Fruit fly (Drosophila melanogaster) whole organism, embryonic: ENCODE data around the gene CG13258.
A peak's percentile ranks its signal among the peaks of the same experiment; 100 is the strongest.

Source experiments
- Ada2b ChIP-seq: fragments of 200-800 bp; sonication (Bioruptor generic); IDR thresholded peaks from 2 replicates; pipeline ENCODE4 v1.3.6; 2022; ENCODE audit warnings: missing biosample characterization, missing genetic modification characterization
- Atf-2 ChIP-seq: fragments of 200-800 bp; sonication (Bioruptor generic); optimal IDR thresholded peaks from 2 replicates; lab custom pipeline; 2016; ENCODE audit warnings: missing biosample characterization, missing genetic modification characterization
- CG10267 ChIP-seq: fragments of 200-800 bp; sonication (Bioruptor generic); optimal IDR thresholded peaks from 2 replicates; lab custom pipeline; 2018; ENCODE audit warnings: missing biosample characterization, mild to moderate bottlenecking, missing genetic modification characterization, moderate library complexity
- CG14014 ChIP-seq: fragments of 200-800 bp; sonication (Bioruptor generic); IDR thresholded peaks from 2 replicates; pipeline ENCODE4 v1.3.6; 2022; ENCODE audit warnings: missing biosample characterization, missing genetic modification characterization
- CG14965 ChIP-seq: fragments of 200-800 bp; sonication (Bioruptor generic); optimal IDR thresholded peaks from 2 replicates; lab custom pipeline; 2016; ENCODE audit warnings: missing biosample characterization, missing genetic modification characterization, borderline replicate concordance
- CG15073 ChIP-seq: fragments of 200-800 bp; sonication (Bioruptor generic); optimal IDR thresholded peaks from 2 replicates; lab custom pipeline; 2016; ENCODE audit warnings: missing biosample characterization, missing genetic modification characterization
- CG15479 ChIP-seq: fragments of 200-800 bp; sonication (Bioruptor generic); optimal IDR thresholded peaks from 3 replicates; lab custom pipeline; 2019; ENCODE audit warnings: missing biosample characterization, mild to moderate bottlenecking, missing genetic modification characterization, moderate library complexity
- CG16779 ChIP-seq: fragments of 200-800 bp; sonication (Bioruptor generic); IDR thresholded peaks from 2 replicates; pipeline ENCODE4 v1.3.6; 2022; ENCODE audit warnings: missing biosample characterization, missing genetic modification characterization
- CG17912 ChIP-seq: fragments of 200-800 bp; sonication (Bioruptor generic); optimal IDR thresholded peaks from 2 replicates; lab custom pipeline; 2018; ENCODE audit warnings: missing biosample characterization, mild to moderate bottlenecking, missing genetic modification characterization
- CG18011 ChIP-seq: fragments of 200-800 bp; sonication (Bioruptor generic); optimal IDR thresholded peaks from 2 replicates; lab custom pipeline; 2017; ENCODE audit warnings: missing biosample characterization, missing genetic modification characterization, mild to moderate bottlenecking, moderate library complexity, missing genotype
- CG1832 ChIP-seq: fragments of 200-800 bp; sonication (Bioruptor generic); optimal IDR thresholded peaks from 2 replicates; lab custom pipeline; 2017; ENCODE audit warnings: missing biosample characterization, mild to moderate bottlenecking, missing genetic modification characterization, inconsistent platforms
- CG2199 ChIP-seq: fragments of 200-800 bp; sonication (Bioruptor generic); IDR thresholded peaks from 3 replicates; pipeline ENCODE4 v1.3.6; 2022; ENCODE audit warnings: missing biosample characterization, missing genetic modification characterization
- CG31388 ChIP-seq: fragments of 200-800 bp; sonication (Bioruptor generic); optimal IDR thresholded peaks from 2 replicates; lab custom pipeline; 2016; ENCODE audit warnings: missing biosample characterization, missing genetic modification characterization
- CG5953 ChIP-seq: fragments of 200-800 bp; sonication (Bioruptor generic); IDR thresholded peaks from 2 replicates; pipeline ENCODE4 v1.3.6; 2022; ENCODE audit warnings: missing biosample characterization, missing genetic modification characterization
- D ChIP-seq, 2 experiments: fragments of 200-800 bp in 1 of 2; fragments of >200 bp in 1 of 2; sonication (Bioruptor generic) in 1 of 2; optimal IDR thresholded peaks; 2 replicates in 1 of 2; 3 replicates in 1 of 2; lab custom pipeline; 2017; ENCODE audit warnings: mild to moderate bottlenecking in 1 of 2, missing biosample characterization in 1 of 2, missing genetic modification characterization in 1 of 2, missing genetic modification reagents in 1 of 2
- Hmr ChIP-seq: fragments of 200-800 bp; sonication (Bioruptor generic); optimal IDR thresholded peaks from 3 replicates; lab custom pipeline; 2017; ENCODE audit warnings: mild to moderate bottlenecking, missing biosample characterization, missing genetic modification reagents, missing genetic modification characterization
- Trl ChIP-seq, 3 experiments: fragments of >200 bp in 2 of 3; fragments of 200-800 bp in 1 of 3; sonication (Bioruptor generic) in 1 of 3; optimal IDR thresholded peaks; 2 replicates in 1 of 3; 3 replicates in 2 of 3; lab custom pipeline; 2016 to 2017; ENCODE audit warnings: missing biosample characterization in 1 of 3, missing genetic modification characterization in 1 of 3
- crol ChIP-seq: fragments of 200-800 bp; sonication (Bioruptor generic); IDR thresholded peaks from 2 replicates; pipeline ENCODE4 v1.3.6; 2022; ENCODE audit warnings: missing biosample characterization, missing genetic modification characterization
- crp ChIP-seq, 2 experiments: fragments of 200-800 bp; sonication (Bioruptor generic); optimal IDR thresholded peaks; 2 replicates in 1 of 2; 3 replicates in 1 of 2; lab custom pipeline; 2017; ENCODE audit warnings: missing biosample characterization in 2 of 2, missing genetic modification characterization in 2 of 2, mild to moderate bottlenecking in 1 of 2, moderate library complexity in 1 of 2
- ewg ChIP-seq: fragments of 200-800 bp; sonication (Bioruptor generic); optimal IDR thresholded peaks from 3 replicates; lab custom pipeline; 2017; ENCODE audit warnings: mild to moderate bottlenecking, missing biosample characterization, missing genetic modification reagents, missing genetic modification characterization
- kni ChIP-seq: fragments of 200-800 bp; sonication (Bioruptor generic); optimal IDR thresholded peaks from 3 replicates; lab custom pipeline; 2017; ENCODE audit warnings: mild to moderate bottlenecking, missing biosample characterization, missing genetic modification reagents, missing genetic modification characterization
- knrl ChIP-seq: fragments of 200-800 bp; sonication (Bioruptor generic); IDR thresholded peaks from 3 replicates; pipeline ENCODE4 v1.3.6; 2022; ENCODE audit warnings: missing biosample characterization, missing genetic modification characterization; ENCODE audit not compliant: partially characterized antibody
- nom ChIP-seq: fragments of 200-800 bp; sonication (Bioruptor generic); optimal IDR thresholded peaks from 2 replicates; lab custom pipeline; 2017; ENCODE audit warnings: missing biosample characterization, missing genetic modification characterization, mild to moderate bottlenecking, moderate library complexity, missing genetic modification reagents
- odd ChIP-seq: fragments of 200-800 bp; sonication (Bioruptor generic); optimal IDR thresholded peaks from 2 replicates; lab custom pipeline; 2017; ENCODE audit warnings: missing biosample characterization, mild to moderate bottlenecking, missing genetic modification characterization
- peb ChIP-seq: fragments of 200-800 bp; sonication (Bioruptor generic); IDR thresholded peaks from 2 replicates; pipeline ENCODE4 v1.3.6; 2022; ENCODE audit warnings: missing biosample characterization, missing genetic modification characterization
- repo ChIP-seq: fragments of 200-800 bp; sonication (Bioruptor generic); optimal IDR thresholded peaks from 2 replicates; lab custom pipeline; 2016; ENCODE audit warnings: missing biosample characterization, missing genetic modification characterization
- row ChIP-seq: fragments of 200-800 bp; sonication (Bioruptor generic); IDR thresholded peaks from 3 replicates; pipeline ENCODE4 v1.3.6; 2022; ENCODE audit warnings: missing biosample characterization, missing genetic modification characterization
- sens ChIP-seq: fragments of 200-800 bp; sonication (Bioruptor generic); peaks from one replicate; lab custom pipeline; 2016; ENCODE audit warnings: missing biosample characterization, missing genetic modification characterization
- sqz ChIP-seq: fragments of 200-800 bp; sonication (Bioruptor generic); optimal IDR thresholded peaks from 3 replicates; lab custom pipeline; 2018; ENCODE audit warnings: missing biosample characterization, mild to moderate bottlenecking, missing genetic modification characterization
- stwl ChIP-seq: fragments of 200-800 bp; sonication (Bioruptor generic); optimal IDR thresholded peaks from 3 replicates; lab custom pipeline; 2018; ENCODE audit warnings: missing biosample characterization, mild to moderate bottlenecking, missing genetic modification characterization, moderate library complexity
- unpg ChIP-seq: fragments of 200-800 bp; sonication (Bioruptor generic); optimal IDR thresholded peaks from 3 replicates; lab custom pipeline; 2018; ENCODE audit warnings: missing biosample characterization, mild to moderate bottlenecking, missing genetic modification characterization, moderate library complexity

The CG13258 gene

DNA sequence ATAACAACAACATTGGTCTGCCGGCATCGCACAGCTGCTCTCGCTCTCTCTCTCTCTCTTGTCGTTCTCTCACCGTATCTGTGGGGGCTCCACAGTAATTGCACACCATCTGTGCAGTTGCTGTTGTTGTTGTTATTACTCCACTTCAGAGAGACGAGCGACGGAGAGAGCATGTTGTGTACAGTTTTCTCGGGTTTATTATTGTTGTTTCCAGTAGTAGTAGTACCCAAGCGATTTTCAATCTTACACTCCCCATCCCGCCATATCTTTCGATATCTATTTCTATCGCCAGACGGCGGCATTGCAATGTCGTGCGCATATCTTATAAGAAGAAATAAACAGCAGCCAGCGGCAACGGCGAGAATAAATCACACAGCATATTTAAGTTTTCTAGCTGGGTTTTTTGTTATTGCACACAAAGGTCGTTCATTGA is 24.7 kb downstream of the CG13258 start (continued):
- peak; percentile 8 for TF ChIP-seq nom (GFP tag; lab: Kevin White, UChicago)
- peak; percentile 12 for TF ChIP-seq kni
- no peak for TF ChIP-seq CG14965 (GFP tag; lab: Kevin White, UChicago)
- TF ChIP-seq sqz (GFP tag; lab: Kevin White, UChicago) = peak; percentile 21
- TF ChIP-seq odd (GFP tag; lab: Kevin White, UChicago) = peak; percentile 2
- TF ChIP-seq CG17912 = peak; percentile 4
- TF ChIP-seq crp (GFP tag; optimal IDR thresholded peaks at IDR 0.05; lab: Kevin White, UChicago) = peak in 1 of 2 experiments; percentile 70
- no peak for TF ChIP-seq Hmr (GFP tag; lab: Kevin White, UChicago)
- TF ChIP-seq, all 482 proteins: peak for 36

DNA sequence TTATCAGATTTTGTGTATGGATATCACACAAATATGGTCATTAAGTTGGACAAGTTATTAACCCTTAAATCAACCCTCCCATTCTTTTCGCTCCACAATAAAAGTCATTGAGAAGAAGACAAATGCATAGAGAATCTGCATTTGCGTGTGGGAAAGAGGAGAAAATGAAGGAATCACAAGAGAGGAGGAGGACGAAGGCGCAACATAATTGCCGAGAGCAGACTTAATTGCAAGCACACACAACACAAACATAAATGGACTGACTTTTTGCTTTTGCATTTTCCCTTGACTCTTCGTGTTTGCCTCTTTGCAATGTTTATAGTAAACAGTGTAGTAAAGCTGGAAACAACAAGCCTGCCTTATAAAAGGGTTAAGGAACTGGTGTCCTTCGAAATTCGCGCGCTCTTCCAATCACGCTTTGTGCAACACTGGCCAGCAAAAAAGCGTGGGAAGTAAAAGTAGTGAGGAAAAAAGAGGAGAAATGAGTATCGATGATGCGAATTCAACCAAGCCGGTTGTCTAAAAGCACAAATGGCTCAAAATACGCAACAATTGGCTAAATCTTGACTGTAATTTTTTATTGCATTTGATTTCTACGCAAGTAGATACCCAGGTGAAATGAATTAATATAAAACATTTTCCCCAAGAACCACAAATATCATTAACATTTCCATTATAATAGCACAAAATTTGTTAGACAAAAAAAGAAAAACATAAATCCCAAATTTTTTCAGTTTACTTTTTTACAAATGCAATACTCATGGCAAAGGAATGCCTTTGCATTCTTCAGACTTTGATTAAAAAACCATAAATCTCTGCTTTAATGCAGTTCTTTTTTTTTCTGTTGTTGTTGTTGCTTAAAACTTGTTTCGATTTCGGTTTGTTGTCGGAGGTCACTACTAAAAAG is 25.4 kb downstream of the CG13258 start:
- TF ChIP-seq repo (GFP tag; lab: Kevin White, UChicago) (no peak), Ada2b (GFP tag; lab: Robert Waterston, UW) (no peak), row (GFP tag; lab: Robert Waterston, UW) (no peak), CG31388 (GFP tag; lab: Kevin White, UChicago) (no peak), nom (GFP tag; lab: Kevin White, UChicago) (peak; percentile 27), Trl (optimal IDR thresholded peaks at IDR 0.05; lab: Kevin White, UChicago) (no peak), Trl (GFP tag; optimal IDR thresholded peaks at IDR 0.05; lab: Kevin White, UChicago) (no peak), sens (GFP tag; lab: Kevin White, UChicago) (peak; percentile 75), unpg (no peak), CG10267 (tag; lab: Kevin White, UChicago) (no peak)

DNA sequence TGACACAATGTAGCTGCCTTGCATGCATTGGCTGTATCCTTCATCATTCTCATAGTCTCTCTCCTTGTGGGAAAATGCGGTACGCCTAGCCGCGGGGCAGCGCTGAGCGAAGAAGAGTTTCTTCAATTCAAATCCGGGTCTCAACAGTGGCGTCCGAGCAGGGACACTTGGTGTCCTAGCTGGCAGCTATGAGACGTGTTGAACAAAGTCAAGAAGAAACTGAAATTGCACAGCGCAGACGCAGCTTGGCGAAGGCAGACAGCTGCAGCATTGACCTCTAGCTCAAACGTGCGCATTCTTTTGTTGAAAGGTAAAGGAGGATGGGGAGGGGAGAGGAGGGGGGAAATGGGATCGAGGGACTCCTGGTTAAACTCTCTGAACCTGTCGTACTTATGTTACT is 29.1 kb downstream of the CG13258 start:
- TF ChIP-seq CG2199 (0 out of 3 replicates have a peak, but pooled peaks have one; percentile 72), CG5953 (GFP tag; lab: Robert Waterston, UW) (0 out of 2 replicates have a peak, but pooled peaks have one; percentile 36), D (optimal IDR thresholded peaks at IDR 0.05; lab: Kevin White, UChicago) (peak; percentile 4), D (GFP tag; optimal IDR thresholded peaks at IDR 0.05; lab: Kevin White, UChicago) (no peak), CG1832 (peak; percentile 15), CG14014 (no peak), CG15073 (GFP tag; lab: Kevin White, UChicago) (peak; percentile 86), crol (peak; percentile 57; the same call in 1 of the 2 replicates), Atf-2 (no peak), CG15479 (GFP tag; lab: Kevin White, UChicago) (peak; percentile 11), CG16779 (GFP tag; lab: Robert Waterston, UW) (peak; percentile 32; the same call in 1 of the 2 replicates), stwl (tag; lab: Kevin White, UChicago) (peak; percentile 36), knrl (GFP tag; lab: Robert Waterston, UW) (peak; percentile 14; the same call in 1 of the 3 replicates), CG18011 (GFP tag; lab: Kevin White, UChicago) (peak; percentile 94), ewg (peak; percentile 19), peb (no peak)
